Worm (Caenorhabditis elegans) whole organism, late embryonic: ENCODE results near the gene F58G6.3.

Experiments
- C38D4.7 ChIP-seq: fragments of 200-800 bp; sonication (Bioruptor generic); optimal IDR thresholded peaks from 2 replicates; lab custom pipeline; 2018; ENCODE audit warnings: mild to moderate bottlenecking, missing genetic modification characterization, moderate library complexity, missing compliant biosample characterization
- T23F11.4 ChIP-seq: fragments of 200-800 bp; sonication (Bioruptor generic); optimal IDR thresholded peaks from 2 replicates; lab custom pipeline; 2018; ENCODE audit warnings: mild to moderate bottlenecking, missing genetic modification characterization, missing compliant biosample characterization
- ceh-22 ChIP-seq: sonication (generic microtip); optimal IDR thresholded peaks from 2 replicates; lab custom pipeline; 2017; ENCODE audit warnings: missing biosample characterization, missing genetic modification characterization
- ceh-30 ChIP-seq: fragments of 150-350 bp; optimal IDR thresholded peaks from 2 replicates; lab custom pipeline; 2014; ENCODE audit warnings: missing biosample characterization, missing genetic modification characterization
- ceh-34 ChIP-seq: sonication (generic microtip); optimal IDR thresholded peaks from 2 replicates; lab custom pipeline; 2016; ENCODE audit warnings: mild to moderate bottlenecking, missing genetic modification characterization, missing compliant biosample characterization
- ceh-45 ChIP-seq: fragments of 200-800 bp; sonication (Bioruptor generic); IDR thresholded peaks from 2 replicates; pipeline ENCODE4 v1.3.6; 2022; ENCODE audit warnings: missing genetic modification reagents, missing genetic modification characterization, missing compliant biosample characterization
- ceh-48 ChIP-seq: sonication (generic microtip); optimal IDR thresholded peaks from 2 replicates; lab custom pipeline; 2016; ENCODE audit warnings: missing genetic modification characterization, inconsistent platforms, missing compliant biosample characterization
- che-1 ChIP-seq: sonication (generic microtip); optimal IDR thresholded peaks from 2 replicates; lab custom pipeline; 2016; ENCODE audit warnings: mild to moderate bottlenecking, missing genetic modification characterization, missing compliant biosample characterization
- elt-2 ChIP-seq: sonication (generic microtip); optimal IDR thresholded peaks from 2 replicates; lab custom pipeline; 2016; ENCODE audit warnings: missing genetic modification reagents, missing genetic modification characterization, missing compliant biosample characterization
- ets-4 ChIP-seq: sonication (generic microtip); optimal IDR thresholded peaks from 2 replicates; lab custom pipeline; 2016; ENCODE audit warnings: missing genetic modification characterization, missing compliant biosample characterization
- eyg-1 ChIP-seq: sonication (generic microtip); optimal IDR thresholded peaks from 2 replicates; lab custom pipeline; 2016; ENCODE audit warnings: missing genotype, missing genetic modification characterization, missing compliant biosample characterization
- fkh-10 ChIP-seq: fragments of 150-350 bp; optimal IDR thresholded peaks from 2 replicates; lab custom pipeline; 2014; ENCODE audit warnings: missing biosample characterization, missing genetic modification reagents, missing genetic modification characterization
- fkh-6 ChIP-seq: sonication (generic microtip); optimal IDR thresholded peaks from 2 replicates; lab custom pipeline; 2016; ENCODE audit warnings: missing genetic modification characterization, missing compliant biosample characterization
- hlh-13 ChIP-seq: fragments of 200-800 bp; sonication (Bioruptor generic); optimal IDR thresholded peaks from 2 replicates; lab custom pipeline; 2018; ENCODE audit warnings: mild to moderate bottlenecking, missing genetic modification characterization, missing compliant biosample characterization
- hlh-30 ChIP-seq: sonication (generic microtip); optimal IDR thresholded peaks from 2 replicates; lab custom pipeline; 2017; ENCODE audit warnings: antibody characterized with exemption, missing genetic modification characterization, missing compliant biosample characterization; ENCODE audit not compliant: insufficient read depth
- hlh-6 ChIP-seq: sonication (generic microtip); optimal IDR thresholded peaks from 2 replicates; lab custom pipeline; 2016; ENCODE audit warnings: missing genotype, missing genetic modification characterization, missing compliant biosample characterization
- lim-6 ChIP-seq: sonication (generic microtip); optimal IDR thresholded peaks from 2 replicates; lab custom pipeline; 2016; ENCODE audit warnings: missing genetic modification characterization, missing compliant biosample characterization
- lin-11 ChIP-seq: fragments of 200-800 bp; sonication (Bioruptor generic); optimal IDR thresholded peaks from 2 replicates; lab custom pipeline; 2018; ENCODE audit warnings: mild to moderate bottlenecking, missing genetic modification characterization, missing compliant biosample characterization
- nfya-1 ChIP-seq: sonication (generic microtip); optimal IDR thresholded peaks from 2 replicates; lab custom pipeline; 2017; ENCODE audit warnings: missing genetic modification characterization, mild to moderate bottlenecking, missing compliant biosample characterization, antibody characterized with exemption, moderate library complexity
- nhr-11 ChIP-seq: fragments of 150-350 bp; optimal IDR thresholded peaks from 2 replicates; lab custom pipeline; 2014; ENCODE audit warnings: missing biosample characterization, missing genetic modification characterization
- nhr-232 ChIP-seq: sonication (generic microtip); optimal IDR thresholded peaks from 2 replicates; lab custom pipeline; 2016; ENCODE audit warnings: missing genetic modification characterization, missing compliant biosample characterization
- npax-4 ChIP-seq: sonication (generic microtip); optimal IDR thresholded peaks from 2 replicates; lab custom pipeline; 2016; ENCODE audit warnings: missing genetic modification characterization, missing compliant biosample characterization
- odd-2 ChIP-seq: sonication (generic microtip); optimal IDR thresholded peaks from 2 replicates; lab custom pipeline; 2017; ENCODE audit warnings: antibody characterized with exemption, mild to moderate bottlenecking, missing genetic modification characterization, missing compliant biosample characterization
- pag-3 ChIP-seq: sonication (generic microtip); optimal IDR thresholded peaks from 2 replicates; lab custom pipeline; 2016; ENCODE audit warnings: missing compliant biosample characterization, missing genetic modification characterization, borderline replicate concordance
- pat-9 ChIP-seq: fragments of 200-800 bp; sonication (Bioruptor generic); optimal IDR thresholded peaks from 2 replicates; lab custom pipeline; 2018; ENCODE audit warnings: mild to moderate bottlenecking, missing genetic modification characterization, moderate library complexity, missing compliant biosample characterization
- pax-1 ChIP-seq: fragments of 150-350 bp; optimal IDR thresholded peaks from 2 replicates; lab custom pipeline; 2014; ENCODE audit warnings: missing biosample characterization, missing genetic modification characterization
- pha-4 ChIP-seq: fragments of 150-350 bp; optimal IDR thresholded peaks from 2 replicates; lab custom pipeline; 2018; ENCODE audit warnings: missing biosample characterization, missing genetic modification reagents, missing genetic modification characterization
- sox-2 ChIP-seq: fragments of 200-800 bp; sonication (Bioruptor generic); IDR thresholded peaks from 2 replicates; pipeline ENCODE4 v1.3.6; 2022; ENCODE audit warnings: missing genetic modification reagents, missing genetic modification characterization, missing compliant biosample characterization
- sox-4 ChIP-seq: sonication (generic microtip); optimal IDR thresholded peaks from 2 replicates; lab custom pipeline; 2017; ENCODE audit warnings: mild to moderate bottlenecking, missing genetic modification characterization, inconsistent platforms, missing compliant biosample characterization
- syd-9 ChIP-seq: sonication (generic microtip); optimal IDR thresholded peaks from 2 replicates; lab custom pipeline; 2016; ENCODE audit warnings: mild to moderate bottlenecking, missing genetic modification characterization, moderate library complexity, missing compliant biosample characterization
- unc-42 ChIP-seq: sonication (generic microtip); optimal IDR thresholded peaks from 2 replicates; lab custom pipeline; 2016; ENCODE audit warnings: missing genotype, missing genetic modification characterization, missing compliant biosample characterization
- ztf-16 ChIP-seq: sonication (generic microtip); optimal IDR thresholded peaks from 2 replicates; lab custom pipeline; 2017; ENCODE audit warnings: missing genetic modification characterization, missing compliant biosample characterization

Gene F58G6.3

DNA sequence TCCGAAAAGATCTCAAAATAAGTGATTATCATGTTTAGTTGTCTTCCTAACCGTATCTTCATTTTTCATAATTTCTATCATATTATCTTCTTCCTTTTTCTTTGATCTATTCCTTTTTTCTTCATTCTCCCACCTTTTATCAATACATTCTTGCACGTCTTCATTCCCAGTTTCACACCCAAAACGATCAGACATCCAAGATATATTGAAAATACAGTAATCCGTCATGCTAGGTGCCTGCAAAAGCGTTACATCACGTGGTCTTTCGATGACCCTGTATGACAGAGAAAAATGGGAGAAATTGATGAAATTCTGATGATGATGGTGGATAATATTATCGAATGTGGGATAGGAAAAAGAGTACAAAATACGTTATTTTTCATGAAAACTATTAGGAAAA is 19.1 kb downstream of the F58G6.3 start:
- peak; percentile 30 for TF ChIP-seq hlh-30 (tag; lab: Kevin White, UChicago)
- TF ChIP-seq fkh-6 (tag; lab: Kevin White, UChicago): no peak

DNA sequence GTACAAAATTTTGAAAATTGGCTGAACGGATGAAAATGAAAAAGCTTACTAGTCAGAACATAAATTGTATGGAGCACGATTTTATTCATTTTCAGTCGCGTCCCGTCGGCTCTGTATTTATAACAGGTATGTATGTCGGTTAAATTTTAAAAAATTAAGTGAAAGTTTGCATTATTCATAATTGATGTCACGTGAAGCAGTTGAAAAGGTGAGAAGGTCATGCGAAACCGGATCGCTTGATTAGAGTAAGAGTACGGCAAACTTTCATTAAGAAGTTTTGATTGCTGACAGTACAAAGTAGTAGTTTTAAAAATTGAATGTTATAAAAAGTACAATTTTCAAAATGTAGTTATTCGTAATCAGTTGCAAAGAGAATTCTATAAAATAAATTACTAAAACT is 19.9 kb downstream of the F58G6.3 start:
- TF ChIP-seq ceh-45 (GFP tag; lab: Robert Waterston, UW) (no peak), sox-2 (GFP tag; lab: Robert Waterston, UW) (no peak), ceh-30 (tag; lab: Kevin White, UChicago) (no peak), hlh-6 (tag; lab: Kevin White, UChicago) (no peak), nfya-1 (tag; lab: Kevin White, UChicago) (no peak), eyg-1 (tag; lab: Kevin White, UChicago) (no peak), nhr-232 (tag; lab: Kevin White, UChicago) (no peak)

DNA sequence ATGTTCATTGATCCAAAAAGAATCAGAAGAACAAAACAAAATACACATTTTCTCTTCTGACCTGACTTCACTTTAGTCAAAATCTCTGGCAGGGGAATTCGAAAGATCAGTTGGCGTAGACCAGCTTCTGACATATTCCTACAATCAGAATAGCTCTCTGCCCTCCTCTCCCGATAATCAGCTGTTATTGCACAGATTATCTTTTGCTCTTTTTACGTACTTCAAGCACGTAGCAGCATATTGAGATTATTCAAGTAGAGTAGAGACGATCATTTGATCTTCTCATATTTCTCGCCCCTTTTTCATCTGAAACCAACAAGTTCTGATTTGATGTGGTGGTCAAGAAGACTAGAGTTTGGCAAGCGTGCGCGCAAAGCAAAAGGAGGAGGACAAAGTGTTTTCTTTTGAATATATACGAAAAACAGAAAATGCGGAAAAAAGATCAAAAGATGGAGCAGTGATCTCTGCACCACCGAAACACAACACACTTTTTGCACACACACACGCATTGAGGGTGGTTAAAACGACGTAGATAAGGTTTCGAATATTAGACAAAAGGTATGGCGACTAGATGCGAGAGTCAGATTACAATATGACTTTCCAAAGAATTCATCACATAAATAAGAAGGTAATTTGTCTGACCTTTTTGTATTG is 20.5 kb downstream of the F58G6.3 start:
- TF ChIP-seq fkh-10 (GFP tag; lab: Kevin White, UChicago): no peak
- no peak for TF ChIP-seq ceh-45 (GFP tag; lab: Robert Waterston, UW)
- TF ChIP-seq C38D4.7 (GFP tag; lab: Kevin White, UChicago): no peak
- no peak for TF ChIP-seq pag-3 (tag; lab: Kevin White, UChicago)
- TF ChIP-seq pax-1 (tag; lab: Kevin White, UChicago): no peak
- TF ChIP-seq lim-6 (tag; lab: Kevin White, UChicago): no peak
- no peak for TF ChIP-seq sox-2 (GFP tag; lab: Robert Waterston, UW)
- TF ChIP-seq odd-2 (tag; lab: Kevin White, UChicago): no peak
- TF ChIP-seq hlh-6 (tag; lab: Kevin White, UChicago): no peak
- TF ChIP-seq sox-4 (tag; lab: Kevin White, UChicago): no peak
- no peak for TF ChIP-seq npax-4 (tag; lab: Kevin White, UChicago)
- TF ChIP-seq nhr-232 (tag; lab: Kevin White, UChicago): no peak
- no peak for TF ChIP-seq ztf-16 (tag; lab: Kevin White, UChicago)
- no peak for TF ChIP-seq che-1 (tag; lab: Kevin White, UChicago)
- TF ChIP-seq lin-11: no peak
- no peak for TF ChIP-seq ceh-34 (tag; lab: Kevin White, UChicago)
- TF ChIP-seq pha-4 (tag; lab: Kevin White, UChicago): no peak
- TF ChIP-seq ceh-48: no peak
- no peak for TF ChIP-seq T23F11.4
- no peak for TF ChIP-seq hlh-13 (GFP tag; lab: Kevin White, UChicago)

- TF ChIP-seq ets-4: no peak
- TF ChIP-seq hlh-6 (tag; lab: Kevin White, UChicago): no peak
- TF ChIP-seq ceh-22 (tag; lab: Kevin White, UChicago): no peak
- peak; percentile 14 for TF ChIP-seq unc-42 (tag; lab: Kevin White, UChicago)
- no peak for TF ChIP-seq pat-9 (tag; lab: Kevin White, UChicago)
These were observed 22.2 kb downstream of the F58G6.3 start, which contains the start of gene nhr-34 for ce11 chrIV:9675572-9675971. Gene nhr-34 (minus strand): TSS chrIV:9675672.

DNA sequence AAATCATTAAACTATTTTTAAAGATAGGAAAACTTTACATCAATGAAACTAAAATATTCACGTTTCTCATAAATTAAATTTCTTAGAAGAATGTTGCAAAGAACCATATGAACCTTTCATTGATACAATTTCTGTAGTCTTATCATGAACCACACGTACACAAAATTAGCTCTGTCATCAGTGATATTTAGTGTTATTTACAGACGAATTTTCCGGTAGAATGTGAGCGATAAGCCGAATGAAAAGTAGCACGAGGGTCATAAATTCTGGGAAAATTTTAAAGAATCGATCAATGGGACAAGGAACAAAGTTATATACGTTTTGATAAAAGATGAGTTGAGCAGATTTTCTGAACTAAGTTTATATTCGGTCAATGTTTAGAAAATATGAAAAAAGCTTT is 23.2 kb downstream of the F58G6.3 start:
- TF ChIP-seq elt-2 (peak; percentile 34), syd-9 (no peak), nhr-11 (tag; lab: Kevin White, UChicago) (no peak)
